Fruit fly (Drosophila melanogaster) whole organism, embryonic: ENCODE measurements around the gene frj.

Experiments used
- CG15696 ChIP-seq: fragments of 200-800 bp; sonication (Bioruptor generic); optimal IDR thresholded peaks from 2 replicates; lab custom pipeline; 2019; ENCODE audit warnings: missing biosample characterization, mild to moderate bottlenecking, missing genetic modification characterization, moderate library complexity
- CG34376 ChIP-seq: fragments of 200-800 bp; sonication (Bioruptor generic); optimal IDR thresholded peaks from 2 replicates; lab custom pipeline; 2018; ENCODE audit warnings: missing biosample characterization, mild to moderate bottlenecking, missing genetic modification characterization
- CG42726 ChIP-seq: fragments of 200-800 bp; sonication (Bioruptor generic); IDR thresholded peaks from 2 replicates; pipeline ENCODE4 v1.3.6; 2022; ENCODE audit warnings: missing biosample characterization, missing genetic modification characterization; ENCODE audit not compliant: partially characterized antibody
- CG8478 ChIP-seq: fragments of >200 bp; optimal IDR thresholded peaks from 2 replicates; lab custom pipeline; 2018
- Vsx1 ChIP-seq: fragments of 200-800 bp; sonication (Bioruptor generic); optimal IDR thresholded peaks from 2 replicates; lab custom pipeline; 2017; ENCODE audit warnings: missing biosample characterization, mild to moderate bottlenecking, missing genetic modification characterization, missing genetic modification reagents
- en ChIP-seq: fragments of 200-800 bp; sonication (Bioruptor generic); optimal IDR thresholded peaks from 2 replicates; lab custom pipeline; 2016; ENCODE audit warnings: missing biosample characterization, missing genetic modification characterization
- psq ChIP-seq: fragments of 200-800 bp; sonication (Bioruptor generic); optimal IDR thresholded peaks from 2 replicates; lab custom pipeline; 2017; ENCODE audit warnings: missing biosample characterization, missing genetic modification characterization

dm6 chr2L:6474298-6474697, 18.4 kb downstream of the frj start:
- TF ChIP-seq CG8478 (lab: Kevin White, UChicago) (no peak), CG34376 (GFP tag; lab: Kevin White, UChicago) (no peak), Vsx1 (GFP tag; lab: Kevin White, UChicago) (no peak), CG15696 (tag; lab: Kevin White, UChicago) (no peak), psq (GFP tag; lab: Kevin White, UChicago) (no peak), en (GFP tag; lab: Kevin White, UChicago) (no peak), CG42726 (no peak)
